Fruit fly (Drosophila melanogaster): Measurements from ENCODE around the gene papi.

papi gene

dm6 chr2L:2252745-2253144 lies 32.2 kb downstream of the papi start, which contains the start of gene CG17234:
TSS of gene CG17234 (plus strand) at chr2L:2253045.
- TF ChIP-seq CG10348 (GFP tag; IDR thresholded peaks at IDR 0.05) (no peak), rn (GFP tag; IDR thresholded peaks at IDR 0.05) (no peak)

- no peak for TF ChIP-seq CG9948 (tag; optimal IDR thresholded peaks at IDR 0.05)
- no peak for TF ChIP-seq CG8159 (tag; optimal IDR thresholded peaks at IDR 0.05)
- TF ChIP-seq CG17806 (tag; optimal IDR thresholded peaks at IDR 0.05), result no peak
- no peak for TF ChIP-seq CG13204 (GFP tag; optimal IDR thresholded peaks at IDR 0.05)
- TF ChIP-seq CG14655 (GFP tag; optimal IDR thresholded peaks at IDR 0.05), result no peak
- no peak for TF ChIP-seq D1 (tag; optimal IDR thresholded peaks at IDR 0.05)
- no peak for TF ChIP-seq CG4496 (GFP tag; IDR thresholded peaks at IDR 0.05)
- TF ChIP-seq fd96Ca (GFP tag; IDR thresholded peaks at IDR 0.05), result no peak
- no peak for TF ChIP-seq Ets98B (GFP tag; IDR thresholded peaks at IDR 0.05)
- no peak for TF ChIP-seq CG34367 (tag; optimal IDR thresholded peaks at IDR 0.05)
- TF ChIP-seq CG10348 (GFP tag; IDR thresholded peaks at IDR 0.05), result no peak
- TF ChIP-seq CG15710 (tag; optimal IDR thresholded peaks at IDR 0.05), result no peak
These were observed 34.4 kb downstream of the papi start, which contains the start of gene Send1 for dm6 chr2L:2254950-2255349. TSS of gene Send1 (minus strand) at chr2L:2255050.

- TF ChIP-seq CG15710 (tag; optimal IDR thresholded peaks at IDR 0.05), result no peak
- no peak for TF ChIP-seq rn (GFP tag; IDR thresholded peaks at IDR 0.05)
- no peak for TF ChIP-seq CG4496 (GFP tag; IDR thresholded peaks at IDR 0.05)
- no peak for TF ChIP-seq Snoo (tag; optimal IDR thresholded peaks at IDR 0.05)
- no peak for TF ChIP-seq CG14655 (GFP tag; optimal IDR thresholded peaks at IDR 0.05)
- no peak for TF ChIP-seq CG32121 (GFP tag; IDR thresholded peaks at IDR 0.05)
These were observed 42.6 kb downstream of the papi start, which contains the start of gene CG4270 for dm6 chr2L:2263142-2263541. TSS of gene CG4270 (plus strand) at chr2L:2263442.

- TF ChIP-seq gl (tag; optimal IDR thresholded peaks at IDR 0.05) (no peak), D1 (tag; optimal IDR thresholded peaks at IDR 0.05) (no peak), CG8159 (tag; optimal IDR thresholded peaks at IDR 0.05) (no peak), CG13204 (GFP tag; optimal IDR thresholded peaks at IDR 0.05) (no peak), CG9948 (tag; optimal IDR thresholded peaks at IDR 0.05) (no peak), CG15710 (tag; optimal IDR thresholded peaks at IDR 0.05) (no peak), CG12605 (GFP tag; IDR thresholded peaks at IDR 0.05) (no peak), CG34367 (tag; optimal IDR thresholded peaks at IDR 0.05) (no peak), CG14655 (GFP tag; optimal IDR thresholded peaks at IDR 0.05) (no peak), Pif1B (GFP tag; optimal IDR thresholded peaks at IDR 0.05) (no peak), fd96Ca (GFP tag; IDR thresholded peaks at IDR 0.05) (no peak), CG10348 (GFP tag; IDR thresholded peaks at IDR 0.05) (no peak), CG17806 (tag; optimal IDR thresholded peaks at IDR 0.05) (no peak), rn (GFP tag; IDR thresholded peaks at IDR 0.05) (no peak), Ets98B (GFP tag; IDR thresholded peaks at IDR 0.05) (no peak), CG32121 (GFP tag; IDR thresholded peaks at IDR 0.05) (no peak), Pif1A (GFP tag; optimal IDR thresholded peaks at IDR 0.05) (no peak)
These were observed 44.7 kb downstream of the papi start, which contains the start of gene CG34049 for dm6 chr2L:2265221-2265620. TSS of gene CG34049 (minus strand) at chr2L:2265321.

- TF ChIP-seq EcR (GFP tag; optimal IDR thresholded peaks at IDR 0.05) (no peak), gl (tag; optimal IDR thresholded peaks at IDR 0.05) (no peak), CG10348 (GFP tag; IDR thresholded peaks at IDR 0.05) (no peak), CG17806 (tag; optimal IDR thresholded peaks at IDR 0.05) (no peak), Pif1B (GFP tag; optimal IDR thresholded peaks at IDR 0.05) (no peak), Ets98B (GFP tag; IDR thresholded peaks at IDR 0.05) (no peak), CG13204 (GFP tag; optimal IDR thresholded peaks at IDR 0.05) (no peak), Snoo (tag; optimal IDR thresholded peaks at IDR 0.05) (no peak), fd96Ca (GFP tag; IDR thresholded peaks at IDR 0.05) (no peak), CG34367 (tag; optimal IDR thresholded peaks at IDR 0.05) (no peak)
These were observed 48.5 kb downstream of the papi start, which contains the start of gene CG17242 for dm6 chr2L:2269040-2269439. TSS of gene CG17242 (minus strand) at chr2L:2269140.

All from whole organism, pupa.